Worm (Caenorhabditis elegans) whole organism, early embryonic: ENCODE data around the gene K07F5.17.

ENCODE experiments used
- aly-1 ChIP-seq: sonication (generic microtip); optimal IDR thresholded peaks from 2 replicates; lab custom pipeline; 2016; ENCODE audit warnings: missing genetic modification characterization, missing compliant biosample characterization
- ceh-36 ChIP-seq: sonication (generic microtip); optimal IDR thresholded peaks from 2 replicates; lab custom pipeline; 2016; ENCODE audit warnings: missing genetic modification characterization, inconsistent platforms, missing compliant biosample characterization

ce11 chrIV:9810633-9811032 is 31.5 kb upstream of the K07F5.17 start, which contains the start of gene dct-15:
- TF ChIP-seq ceh-36 (tag; lab: Kevin White, UChicago) (no peak), aly-1 (no peak)
